Worm (Caenorhabditis elegans): ENCODE measurements around the gene cisd-1.

DNA sequence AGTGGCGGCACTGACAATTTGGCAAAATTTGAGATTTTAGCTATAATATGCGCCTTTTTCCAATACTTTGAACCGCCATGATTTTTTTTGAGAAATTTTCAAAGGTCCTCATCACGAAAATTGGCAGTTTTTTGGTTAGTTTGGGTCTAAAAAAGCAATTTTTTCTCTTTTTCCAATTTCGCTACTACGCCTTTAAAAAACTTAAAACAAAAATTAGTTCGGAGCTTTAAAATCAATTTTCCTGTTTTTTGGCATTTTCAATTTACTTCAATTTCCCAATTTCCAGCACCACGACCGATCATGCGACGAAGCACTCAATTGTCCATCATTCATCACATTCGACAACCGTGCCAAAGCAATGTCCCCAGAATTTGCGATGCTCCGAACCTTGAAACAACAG is 27.9 kb upstream of the cisd-1 start, which contains the start of gene B0334.5:
- TF ChIP-seq lin-40 (tag; optimal IDR thresholded peaks at IDR 0.05) = no peak
- TF ChIP-seq snpc-4 (GFP tag; optimal IDR thresholded peaks at IDR 0.05) = no peak
- no peak for TF ChIP-seq snpc-4 (tag; optimal IDR thresholded peaks at IDR 0.05)

Data from whole organism, young adult.